Fruit fly (Drosophila melanogaster) whole organism, embryonic: ENCODE data around the gene Tengl1.

Experiments
- ATbp ChIP-seq: fragments of 200-800 bp; sonication (Bioruptor generic); optimal IDR thresholded peaks from 2 replicates; lab custom pipeline; 2017; ENCODE audit warnings: missing biosample characterization, mild to moderate bottlenecking, missing genetic modification characterization, missing genetic modification reagents
- Atf3 ChIP-seq: fragments of 200-800 bp; sonication (Bioruptor generic); optimal IDR thresholded peaks from 3 replicates; lab custom pipeline; 2016; ENCODE audit warnings: missing biosample characterization, missing genetic modification characterization
- Bteb2 ChIP-seq: fragments of 200-800 bp; sonication (Bioruptor generic); optimal IDR thresholded peaks from 2 replicates; lab custom pipeline; 2016; ENCODE audit warnings: missing biosample characterization, missing genetic modification characterization
- CG10321 ChIP-seq: fragments of 200-800 bp; sonication (Bioruptor generic); IDR thresholded peaks from 2 replicates; pipeline ENCODE4 v1.3.6; 2022; ENCODE audit warnings: missing biosample characterization, missing genetic modification characterization
- CG10565 ChIP-seq: fragments of 200-800 bp; sonication (Bioruptor generic); optimal IDR thresholded peaks from 3 replicates; lab custom pipeline; 2016; ENCODE audit warnings: missing biosample characterization, mild to moderate bottlenecking, missing genetic modification characterization
- CG11093 ChIP-seq: fragments of 200-800 bp; sonication (Bioruptor generic); IDR thresholded peaks from 3 replicates; pipeline ENCODE4 v1.3.6; 2022; ENCODE audit warnings: missing biosample characterization, missing genetic modification characterization
- CG11456 ChIP-seq: fragments of 200-800 bp; sonication (Bioruptor generic); IDR thresholded peaks from 3 replicates; pipeline ENCODE4 v1.3.6; 2022; ENCODE audit warnings: missing biosample characterization, missing genetic modification characterization
- CG11504 ChIP-seq: fragments of 200-800 bp; sonication (Bioruptor generic); optimal IDR thresholded peaks from 3 replicates; lab custom pipeline; 2019; ENCODE audit warnings: missing biosample characterization, mild to moderate bottlenecking, missing genetic modification characterization, moderate library complexity
- CG12659 ChIP-seq: fragments of 200-800 bp; sonication (Bioruptor generic); optimal IDR thresholded peaks from 3 replicates; lab custom pipeline; 2017; ENCODE audit warnings: mild to moderate bottlenecking, missing biosample characterization, missing genetic modification reagents, missing genetic modification characterization
- CG1529 ChIP-seq: fragments of 200-800 bp; sonication (Bioruptor generic); optimal IDR thresholded peaks from 3 replicates; lab custom pipeline; 2018; ENCODE audit warnings: missing biosample characterization, missing genetic modification characterization
- CG17385 ChIP-seq: fragments of 200-800 bp; sonication (Bioruptor generic); optimal IDR thresholded peaks from 3 replicates; lab custom pipeline; 2018; ENCODE audit warnings: missing biosample characterization, mild to moderate bottlenecking, missing genetic modification characterization
- CG17802 ChIP-seq: fragments of 200-800 bp; sonication (Bioruptor generic); optimal IDR thresholded peaks from 2 replicates; lab custom pipeline; 2018; ENCODE audit warnings: missing biosample characterization, mild to moderate bottlenecking, missing genetic modification characterization, moderate library complexity
- CG18011 ChIP-seq: fragments of 200-800 bp; sonication (Bioruptor generic); optimal IDR thresholded peaks from 2 replicates; lab custom pipeline; 2017; ENCODE audit warnings: missing biosample characterization, missing genetic modification characterization, mild to moderate bottlenecking, moderate library complexity, missing genotype
- CG18476 ChIP-seq: fragments of 200-800 bp; sonication (Bioruptor generic); optimal IDR thresholded peaks from 2 replicates; lab custom pipeline; 2016; ENCODE audit warnings: missing biosample characterization, mild to moderate bottlenecking, missing genetic modification characterization
- CG2129 ChIP-seq: fragments of 200-800 bp; sonication (Bioruptor generic); IDR thresholded peaks from 2 replicates; pipeline ENCODE4 v1.3.6; 2022; ENCODE audit warnings: missing biosample characterization, missing genetic modification characterization; ENCODE audit not compliant: partially characterized antibody
- CG31365 ChIP-seq: fragments of 200-800 bp; sonication (Bioruptor generic); optimal IDR thresholded peaks from 2 replicates; lab custom pipeline; 2018; ENCODE audit warnings: missing biosample characterization, mild to moderate bottlenecking, missing genetic modification characterization
- CG31388 ChIP-seq: fragments of 200-800 bp; sonication (Bioruptor generic); optimal IDR thresholded peaks from 2 replicates; lab custom pipeline; 2016; ENCODE audit warnings: missing biosample characterization, missing genetic modification characterization
- CG6689 ChIP-seq: fragments of 200-800 bp; sonication (Bioruptor generic); IDR thresholded peaks from 2 replicates; pipeline ENCODE4 v1.3.6; 2022; ENCODE audit warnings: missing biosample characterization, missing genetic modification characterization
- CG9215 ChIP-seq: fragments of 200-800 bp; sonication (Bioruptor generic); IDR thresholded peaks from 2 replicates; pipeline ENCODE4 v1.3.6; 2022; ENCODE audit warnings: missing biosample characterization, missing genetic modification characterization
- CG9817 ChIP-seq: fragments of 200-800 bp; sonication (Bioruptor generic); optimal IDR thresholded peaks from 2 replicates; lab custom pipeline; 2018; ENCODE audit warnings: missing biosample characterization, mild to moderate bottlenecking, missing genetic modification characterization, moderate library complexity
- CG9932 ChIP-seq: fragments of 200-800 bp; sonication (Bioruptor generic); IDR thresholded peaks from 2 replicates; pipeline ENCODE4 v1.3.6; 2022; ENCODE audit warnings: missing biosample characterization, missing genetic modification characterization
- Chrac-16 ChIP-seq: fragments of 200-800 bp; sonication (Bioruptor generic); optimal IDR thresholded peaks from 3 replicates; lab custom pipeline; 2016; ENCODE audit warnings: missing biosample characterization, missing genetic modification characterization
- Ets65A ChIP-seq: fragments of 200-800 bp; sonication (Bioruptor generic); peaks from one replicate; lab custom pipeline; 2016; ENCODE audit warnings: missing biosample characterization, missing genetic modification characterization
- HLH3B ChIP-seq: fragments of 200-800 bp; sonication (Bioruptor generic); IDR thresholded peaks from 2 replicates; pipeline ENCODE4 v1.3.6; 2022; ENCODE audit warnings: missing biosample characterization, missing genetic modification characterization
- Hand ChIP-seq: fragments of 200-800 bp; sonication (Bioruptor generic); optimal IDR thresholded peaks from 2 replicates; lab custom pipeline; 2017; ENCODE audit warnings: mild to moderate bottlenecking, missing biosample characterization, missing genetic modification reagents, missing genetic modification characterization
- Hmx ChIP-seq: fragments of 200-800 bp; sonication (Bioruptor generic); optimal IDR thresholded peaks from 2 replicates; lab custom pipeline; 2016; ENCODE audit warnings: missing biosample characterization, missing genetic modification characterization
- Hr3 ChIP-seq: fragments of 200-800 bp; sonication (Bioruptor generic); optimal IDR thresholded peaks from 3 replicates; lab custom pipeline; 2016; ENCODE audit warnings: missing biosample characterization, missing genetic modification characterization
- MBD-R2 ChIP-seq: fragments of 200-800 bp; sonication (Bioruptor generic); IDR thresholded peaks from 2 replicates; pipeline ENCODE4 v1.3.6; 2022; ENCODE audit warnings: missing biosample characterization, missing genetic modification characterization
- Max ChIP-seq: fragments of 200-800 bp; sonication (Bioruptor generic); optimal IDR thresholded peaks from 2 replicates; lab custom pipeline; 2016; ENCODE audit warnings: missing biosample characterization, mild to moderate bottlenecking, missing genetic modification characterization
- Med ChIP-seq: fragments of 200-800 bp; sonication (Bioruptor generic); peaks from one replicate; lab custom pipeline; 2016; ENCODE audit warnings: missing biosample characterization, missing genetic modification characterization, mild to moderate bottlenecking, inconsistent platforms, moderate library complexity
- Scr ChIP-seq: fragments of 200-800 bp; sonication (Bioruptor generic); IDR thresholded peaks from 2 replicates; pipeline ENCODE4 v1.3.6; 2022; ENCODE audit warnings: missing biosample characterization, missing genetic modification characterization; ENCODE audit not compliant: partially characterized antibody
- YL-1 ChIP-seq: fragments of 200-800 bp; sonication (Bioruptor generic); optimal IDR thresholded peaks from 3 replicates; lab custom pipeline; 2017; ENCODE audit warnings: missing biosample characterization, mild to moderate bottlenecking, missing genetic modification characterization
- abd-A ChIP-seq: fragments of 200-800 bp; sonication (Bioruptor generic); optimal IDR thresholded peaks from 3 replicates; lab custom pipeline; 2019; ENCODE audit warnings: missing biosample characterization, mild to moderate bottlenecking, missing genetic modification characterization, moderate library complexity
- ase ChIP-seq: fragments of 200-800 bp; sonication (Bioruptor generic); IDR thresholded peaks from 3 replicates; pipeline ENCODE4 v1.3.6; 2022; ENCODE audit warnings: missing biosample characterization, missing genetic modification characterization
- cato ChIP-seq: fragments of 200-800 bp; sonication (Bioruptor generic); optimal IDR thresholded peaks from 2 replicates; lab custom pipeline; 2016; ENCODE audit warnings: missing biosample characterization, missing genetic modification characterization, borderline replicate concordance
- croc ChIP-seq: fragments of 200-800 bp; sonication (Bioruptor generic); conservative IDR thresholded peaks from 3 replicates; pipeline ENCODE4 v1.3.6; 2022; ENCODE audit warnings: missing biosample characterization, missing genetic modification characterization
- disco-r ChIP-seq: fragments of 200-800 bp; sonication (Bioruptor generic); optimal IDR thresholded peaks from 2 replicates; lab custom pipeline; 2016; ENCODE audit warnings: missing biosample characterization, missing genetic modification characterization
- gcm ChIP-seq: fragments of 200-800 bp; sonication (Bioruptor generic); optimal IDR thresholded peaks from 2 replicates; lab custom pipeline; 2019; ENCODE audit warnings: missing biosample characterization, mild to moderate bottlenecking, missing genetic modification characterization, moderate library complexity
- gt ChIP-seq: fragments of 200-800 bp; sonication (Bioruptor generic); IDR thresholded peaks from 2 replicates; pipeline ENCODE4 v1.3.6; 2022; ENCODE audit warnings: missing biosample characterization, missing genetic modification characterization
- hth ChIP-seq: fragments of >200 bp; optimal IDR thresholded peaks from 2 replicates; lab custom pipeline; 2017; ENCODE audit warnings: inconsistent platforms
- kni ChIP-seq: fragments of 200-800 bp; sonication (Bioruptor generic); optimal IDR thresholded peaks from 3 replicates; lab custom pipeline; 2017; ENCODE audit warnings: mild to moderate bottlenecking, missing biosample characterization, missing genetic modification reagents, missing genetic modification characterization
- onecut ChIP-seq: fragments of 200-800 bp; sonication (Bioruptor generic); IDR thresholded peaks from 2 replicates; pipeline ENCODE4 v1.3.6; 2022; ENCODE audit warnings: missing biosample characterization, missing genetic modification characterization
- schlank ChIP-seq: fragments of 200-800 bp; sonication (Bioruptor generic); optimal IDR thresholded peaks from 2 replicates; lab custom pipeline; 2018; ENCODE audit warnings: missing biosample characterization, mild to moderate bottlenecking, missing genetic modification characterization
- scrt ChIP-seq: fragments of 200-800 bp; sonication (Bioruptor generic); optimal IDR thresholded peaks from 2 replicates; lab custom pipeline; 2018; ENCODE audit warnings: missing biosample characterization, mild to moderate bottlenecking, missing genetic modification characterization, moderate library complexity
- sd ChIP-seq: fragments of 200-800 bp; sonication (Bioruptor generic); optimal IDR thresholded peaks from 3 replicates; lab custom pipeline; 2018; ENCODE audit warnings: missing biosample characterization, mild to moderate bottlenecking, missing genetic modification characterization, moderate library complexity
- tll ChIP-seq, 2 experiments: fragments of 200-800 bp in 1 of 2; fragments of >200 bp in 1 of 2; sonication (Bioruptor generic) in 1 of 2; optimal IDR thresholded peaks; 2 replicates each; lab custom pipeline; 2017 to 2019; ENCODE audit warnings: missing biosample characterization in 2 of 2, missing genetic modification characterization in 2 of 2, mild to moderate bottlenecking in 1 of 2, moderate library complexity in 1 of 2
- unc-4 ChIP-seq: fragments of 200-800 bp; sonication (Bioruptor generic); IDR thresholded peaks from 2 replicates; pipeline ENCODE4 v1.3.6; 2022; ENCODE audit warnings: missing biosample characterization, missing genetic modification characterization; ENCODE audit not compliant: partially characterized antibody
- z ChIP-seq: fragments of 200-800 bp; sonication (Bioruptor generic); IDR thresholded peaks from 3 replicates; pipeline ENCODE4 v1.3.6; 2022; ENCODE audit warnings: missing biosample characterization, missing genetic modification characterization
- zfh2 ChIP-seq: fragments of 200-800 bp; sonication (Bioruptor generic); optimal IDR thresholded peaks from 2 replicates; lab custom pipeline; 2016; ENCODE audit warnings: missing biosample characterization, missing genetic modification characterization

Gene Tengl1

DNA sequence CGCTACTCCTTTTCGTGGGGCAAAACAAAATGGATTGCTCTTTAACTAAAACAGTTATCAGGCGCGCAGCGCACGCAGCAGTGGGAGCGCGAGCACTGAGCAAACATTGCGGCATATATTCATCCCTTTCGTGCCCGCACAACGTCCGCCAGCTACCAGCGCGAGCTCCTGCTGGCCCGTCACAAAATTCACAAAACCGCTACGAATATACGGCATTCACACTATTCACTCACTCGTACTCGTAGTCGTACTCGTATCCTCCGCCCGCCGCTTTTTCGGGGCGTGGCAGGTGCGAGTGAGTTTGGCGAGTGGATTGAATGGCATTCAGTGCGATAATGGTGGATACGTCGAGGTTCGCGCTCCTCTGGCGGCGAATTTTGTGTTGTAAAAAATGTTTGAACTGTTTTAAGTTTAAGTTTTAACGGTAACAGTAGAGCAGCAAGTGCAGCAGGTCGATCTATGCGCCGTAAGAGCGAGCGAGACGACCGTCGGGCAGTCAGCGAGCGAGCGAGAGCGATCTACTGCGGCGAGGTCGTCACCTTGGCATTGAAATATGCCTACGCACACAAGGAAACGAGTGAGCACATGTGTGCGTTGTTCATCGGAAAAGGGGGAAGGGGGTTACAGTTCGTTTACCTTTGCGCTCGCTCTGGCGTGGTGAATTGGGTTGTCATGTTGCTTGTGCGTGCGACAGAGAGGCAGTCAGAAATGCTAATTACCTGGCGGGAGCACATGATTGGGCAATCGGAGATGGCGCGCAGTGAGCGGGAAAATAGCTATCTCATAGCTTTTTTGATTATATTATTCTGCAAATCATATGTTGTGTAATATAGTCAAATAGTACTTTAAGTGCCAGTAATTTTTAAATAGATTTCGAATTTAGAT is 43.6 kb downstream of the Tengl1 start (continued):
- TF ChIP-seq disco-r (GFP tag; lab: Kevin White, UChicago) (no peak), ase (GFP tag; lab: Robert Waterston, UW) (no peak), YL-1 (peak; percentile 53), schlank (tag; lab: Kevin White, UChicago) (peak; percentile 55), Chrac-16 (GFP tag; lab: Kevin White, UChicago) (peak; percentile 37), abd-A (tag; lab: Kevin White, UChicago) (peak; percentile 98), Hmx (GFP tag; lab: Kevin White, UChicago) (no peak), gcm (peak; percentile 70), CG9932 (GFP tag; lab: Robert Waterston, UW) (no peak), CG18476 (GFP tag; lab: Kevin White, UChicago) (peak; percentile 15), HLH3B (no peak), Hand (peak; percentile 61), CG12659 (GFP tag; lab: Kevin White, UChicago) (peak; percentile 55), zfh2 (GFP tag; lab: Kevin White, UChicago) (peak; percentile 18), CG17385 (peak; percentile 3), unc-4 (GFP tag; lab: Robert Waterston, UW) (no peak), CG9215 (GFP tag; lab: Robert Waterston, UW) (no peak), cato (GFP tag; lab: Kevin White, UChicago) (no peak), Ets65A (no peak), Med (GFP tag; lab: Kevin White, UChicago) (peak; percentile 89), CG31388 (GFP tag; lab: Kevin White, UChicago) (no peak), CG31365 (tag; lab: Kevin White, UChicago) (peak; percentile 63), croc (no peak), CG11504 (tag; lab: Kevin White, UChicago) (peak; percentile 69), CG11093 (GFP tag; lab: Robert Waterston, UW) (no peak), CG6689 (GFP tag; lab: Robert Waterston, UW) (no peak), gt (GFP tag; lab: Robert Waterston, UW) (no peak), CG10565 (GFP tag; lab: Kevin White, UChicago) (no peak), CG18011 (GFP tag; lab: Kevin White, UChicago) (no peak), Scr (GFP tag; lab: Robert Waterston, UW) (no peak), hth (no peak), scrt (peak; percentile 57), kni (GFP tag; lab: Kevin White, UChicago) (peak; percentile 99), CG10321 (GFP tag; lab: Robert Waterston, UW) (no peak), onecut (GFP tag; lab: Robert Waterston, UW) (peak; percentile 50), CG11456 (GFP tag; lab: Robert Waterston, UW) (no peak), MBD-R2 (GFP tag; lab: Robert Waterston, UW) (no peak), z (no peak), Max (GFP tag; lab: Kevin White, UChicago) (peak; percentile 70), tll (GFP tag; optimal IDR thresholded peaks at IDR 0.05; lab: Kevin White, UChicago) (peak in 1 of 2 experiments; percentile 61), CG17802 (tag; lab: Kevin White, UChicago) (no peak), sd (tag; lab: Kevin White, UChicago) (peak; percentile 97), CG1529 (GFP tag; lab: Kevin White, UChicago) (peak; percentile 35), CG9817 (tag; lab: Kevin White, UChicago) (peak; percentile 20), Bteb2 (GFP tag; lab: Kevin White, UChicago) (no peak), Hr3 (peak; percentile 62), ATbp (GFP tag; lab: Kevin White, UChicago) (no peak), Atf3 (GFP tag; lab: Kevin White, UChicago) (no peak), CG2129 (GFP tag; lab: Robert Waterston, UW) (no peak)
